Fruit fly (Drosophila melanogaster) whole organism, embryonic: ENCODE results near the gene CG43163.
A peak's percentile ranks its signal among the peaks of the same experiment; 100 is the strongest.

Source experiments
- ATbp ChIP-seq: fragments of 200-800 bp; sonication (Bioruptor generic); optimal IDR thresholded peaks from 2 replicates; lab custom pipeline; 2017; ENCODE audit warnings: missing biosample characterization, mild to moderate bottlenecking, missing genetic modification characterization, missing genetic modification reagents
- Abd-B ChIP-seq: fragments of 200-800 bp; sonication (Bioruptor generic); optimal IDR thresholded peaks from 2 replicates; lab custom pipeline; 2018; ENCODE audit warnings: missing biosample characterization, mild to moderate bottlenecking, missing genetic modification characterization, moderate library complexity
- CG11723 ChIP-seq: fragments of 200-800 bp; sonication (Bioruptor generic); optimal IDR thresholded peaks from 2 replicates; lab custom pipeline; 2017; ENCODE audit warnings: missing biosample characterization, mild to moderate bottlenecking, missing genetic modification characterization
- CG12219 ChIP-seq: fragments of 200-800 bp; sonication (Bioruptor generic); optimal IDR thresholded peaks from 3 replicates; lab custom pipeline; 2018; ENCODE audit warnings: missing biosample characterization, mild to moderate bottlenecking, missing genetic modification characterization
- CG12391 ChIP-seq: fragments of 200-800 bp; sonication (Bioruptor generic); optimal IDR thresholded peaks from 3 replicates; lab custom pipeline; 2018; ENCODE audit warnings: missing biosample characterization, mild to moderate bottlenecking, missing genetic modification characterization, moderate library complexity
- CG12744 ChIP-seq: fragments of 200-800 bp; sonication (Bioruptor generic); optimal IDR thresholded peaks from 2 replicates; lab custom pipeline; 2016; ENCODE audit warnings: missing biosample characterization, missing genetic modification characterization
- CG12769 ChIP-seq: fragments of 200-800 bp; sonication (Bioruptor generic); optimal IDR thresholded peaks from 2 replicates; lab custom pipeline; 2019; ENCODE audit warnings: missing biosample characterization, mild to moderate bottlenecking, missing genetic modification characterization, moderate library complexity
- CG14710 ChIP-seq: fragments of 200-800 bp; sonication (Bioruptor generic); optimal IDR thresholded peaks from 3 replicates; lab custom pipeline; 2019; ENCODE audit warnings: missing biosample characterization, mild to moderate bottlenecking, missing genetic modification characterization, moderate library complexity
- CG15601 ChIP-seq: fragments of 200-800 bp; sonication (Bioruptor generic); optimal IDR thresholded peaks from 3 replicates; lab custom pipeline; 2019; ENCODE audit warnings: missing biosample characterization, mild to moderate bottlenecking, missing genetic modification characterization, moderate library complexity
- CG15696 ChIP-seq: fragments of 200-800 bp; sonication (Bioruptor generic); optimal IDR thresholded peaks from 2 replicates; lab custom pipeline; 2019; ENCODE audit warnings: missing biosample characterization, mild to moderate bottlenecking, missing genetic modification characterization, moderate library complexity
- CG17385 ChIP-seq: fragments of 200-800 bp; sonication (Bioruptor generic); optimal IDR thresholded peaks from 3 replicates; lab custom pipeline; 2018; ENCODE audit warnings: missing biosample characterization, mild to moderate bottlenecking, missing genetic modification characterization
- CG17568 ChIP-seq: fragments of 200-800 bp; sonication (Bioruptor generic); optimal IDR thresholded peaks from 2 replicates; lab custom pipeline; 2018; ENCODE audit warnings: missing biosample characterization, mild to moderate bottlenecking, missing genetic modification characterization, moderate library complexity
- CG2199 ChIP-seq: fragments of 200-800 bp; sonication (Bioruptor generic); IDR thresholded peaks from 3 replicates; pipeline ENCODE4 v1.3.6; 2022; ENCODE audit warnings: missing biosample characterization, missing genetic modification characterization
- CG2678 ChIP-seq: fragments of 200-800 bp; sonication (Bioruptor generic); optimal IDR thresholded peaks from 3 replicates; lab custom pipeline; 2019; ENCODE audit warnings: missing biosample characterization, mild to moderate bottlenecking, missing genetic modification characterization, moderate library complexity
- CG30403 ChIP-seq: fragments of 200-800 bp; sonication (Bioruptor generic); optimal IDR thresholded peaks from 3 replicates; lab custom pipeline; 2016; ENCODE audit warnings: missing biosample characterization, missing genetic modification characterization
- CG32767 ChIP-seq: fragments of 200-800 bp; sonication (Bioruptor generic); IDR thresholded peaks from 2 replicates; pipeline ENCODE4 v1.3.6; 2022; ENCODE audit warnings: missing biosample characterization, missing genetic modification characterization
- CG3847 ChIP-seq: fragments of 200-800 bp; sonication (Bioruptor generic); IDR thresholded peaks from 2 replicates; pipeline ENCODE4 v1.3.6; 2022; ENCODE audit warnings: missing biosample characterization, missing genetic modification characterization
- CG42726 ChIP-seq: fragments of 200-800 bp; sonication (Bioruptor generic); IDR thresholded peaks from 2 replicates; pipeline ENCODE4 v1.3.6; 2022; ENCODE audit warnings: missing biosample characterization, missing genetic modification characterization; ENCODE audit not compliant: partially characterized antibody
- CG4328 ChIP-seq: fragments of 200-800 bp; sonication (Bioruptor generic); optimal IDR thresholded peaks from 3 replicates; lab custom pipeline; 2017; ENCODE audit warnings: missing biosample characterization, missing genetic modification reagents, missing genetic modification characterization
- CG4820 ChIP-seq: fragments of 200-800 bp; sonication (Bioruptor generic); optimal IDR thresholded peaks from 3 replicates; lab custom pipeline; 2016; ENCODE audit warnings: missing biosample characterization, missing genetic modification characterization
- CG6765 ChIP-seq: fragments of 200-800 bp; sonication (Bioruptor generic); optimal IDR thresholded peaks from 3 replicates; lab custom pipeline; 2017; ENCODE audit warnings: missing biosample characterization, mild to moderate bottlenecking, missing genetic modification characterization
- CG7839 ChIP-seq: fragments of 200-800 bp; sonication (Bioruptor generic); optimal IDR thresholded peaks from 3 replicates; lab custom pipeline; 2018; ENCODE audit warnings: missing biosample characterization, mild to moderate bottlenecking, missing genetic modification characterization, moderate library complexity
- CG7963 ChIP-seq: fragments of 200-800 bp; sonication (Bioruptor generic); IDR thresholded peaks from 3 replicates; pipeline ENCODE4 v1.3.6; 2022; ENCODE audit warnings: missing biosample characterization, missing genetic modification characterization; ENCODE audit not compliant: partially characterized antibody
- CG9817 ChIP-seq: fragments of 200-800 bp; sonication (Bioruptor generic); optimal IDR thresholded peaks from 2 replicates; lab custom pipeline; 2018; ENCODE audit warnings: missing biosample characterization, mild to moderate bottlenecking, missing genetic modification characterization, moderate library complexity
- CHES-1-like ChIP-seq: fragments of 200-800 bp; sonication (Bioruptor generic); optimal IDR thresholded peaks from 2 replicates; lab custom pipeline; 2016; ENCODE audit warnings: missing biosample characterization, missing genetic modification characterization
- CoRest ChIP-seq: fragments of 200-800 bp; sonication (Bioruptor generic); optimal IDR thresholded peaks from 3 replicates; lab custom pipeline; 2018; ENCODE audit warnings: missing biosample characterization, mild to moderate bottlenecking, missing genetic modification characterization, moderate library complexity
- Eip74EF ChIP-seq, 2 experiments: fragments of 200-800 bp in 1 of 2; fragments of >200 bp in 1 of 2; sonication (Bioruptor generic) in 1 of 2; optimal IDR thresholded peaks; 2 replicates each; lab custom pipeline; 2017 to 2019; ENCODE audit warnings: missing biosample characterization in 2 of 2, missing genetic modification characterization in 2 of 2, mild to moderate bottlenecking in 1 of 2, moderate library complexity in 1 of 2
- Fer1 ChIP-seq: fragments of 200-800 bp; sonication (Bioruptor generic); optimal IDR thresholded peaks from 2 replicates; lab custom pipeline; 2017; ENCODE audit warnings: missing biosample characterization, mild to moderate bottlenecking, missing genetic modification characterization
- Fer2 ChIP-seq: fragments of 200-800 bp; sonication (Bioruptor generic); optimal IDR thresholded peaks from 2 replicates; lab custom pipeline; 2018; ENCODE audit warnings: missing biosample characterization, mild to moderate bottlenecking, missing genetic modification characterization, moderate library complexity
- Gsc ChIP-seq: fragments of 200-800 bp; sonication (Bioruptor generic); IDR thresholded peaks from 2 replicates; pipeline ENCODE4 v1.3.6; 2022; ENCODE audit warnings: missing biosample characterization, missing genetic modification characterization
- Hmr ChIP-seq: fragments of 200-800 bp; sonication (Bioruptor generic); optimal IDR thresholded peaks from 3 replicates; lab custom pipeline; 2017; ENCODE audit warnings: mild to moderate bottlenecking, missing biosample characterization, missing genetic modification reagents, missing genetic modification characterization
- MESR4 ChIP-seq: fragments of 200-800 bp; sonication (Bioruptor generic); optimal IDR thresholded peaks from 2 replicates; lab custom pipeline; 2018; ENCODE audit warnings: missing biosample characterization, mild to moderate bottlenecking, missing genetic modification characterization, moderate library complexity
- NfI ChIP-seq: fragments of 200-800 bp; sonication (Bioruptor generic); optimal IDR thresholded peaks from 3 replicates; lab custom pipeline; 2018; ENCODE audit warnings: missing biosample characterization, mild to moderate bottlenecking, missing genetic modification characterization, moderate library complexity
- Pdp1 ChIP-seq, 2 experiments: fragments of 200-800 bp; sonication (Bioruptor generic); optimal IDR thresholded peaks; 3 replicates each; lab custom pipeline; 2016; ENCODE audit warnings: missing biosample characterization in 2 of 2, missing genetic modification characterization in 2 of 2, mild to moderate bottlenecking in 1 of 2, moderate library complexity in 1 of 2
- Side ChIP-seq: fragments of 200-800 bp; sonication (Bioruptor generic); optimal IDR thresholded peaks from 2 replicates; lab custom pipeline; 2016; ENCODE audit warnings: missing biosample characterization, missing genetic modification characterization
- Taf1 ChIP-seq: fragments of 200-800 bp; sonication (Bioruptor generic); IDR thresholded peaks from 2 replicates; pipeline ENCODE4 v1.3.6; 2022; ENCODE audit warnings: missing biosample characterization, missing genetic modification characterization
- Usf ChIP-seq: fragments of 200-800 bp; sonication (Bioruptor generic); optimal IDR thresholded peaks from 2 replicates; lab custom pipeline; 2017; ENCODE audit warnings: missing genotype, missing biosample characterization, missing genetic modification characterization
- bcd ChIP-seq: fragments of 200-800 bp; sonication (Bioruptor generic); optimal IDR thresholded peaks from 2 replicates; lab custom pipeline; 2017; ENCODE audit warnings: missing biosample characterization, mild to moderate bottlenecking, missing genetic modification characterization
- dm ChIP-seq: fragments of 200-800 bp; sonication (Bioruptor generic); optimal IDR thresholded peaks from 3 replicates; lab custom pipeline; 2016; ENCODE audit warnings: missing biosample characterization, missing genetic modification characterization
- dpn ChIP-seq, 2 experiments: fragments of 200-800 bp; sonication (Bioruptor generic); optimal IDR thresholded peaks; 3 replicates each; lab custom pipeline; 2016; ENCODE audit warnings: missing biosample characterization in 2 of 2, missing genetic modification characterization in 2 of 2
- grn ChIP-seq: fragments of 200-800 bp; sonication (Bioruptor generic); optimal IDR thresholded peaks from 3 replicates; lab custom pipeline; 2017; ENCODE audit warnings: missing biosample characterization, missing genetic modification characterization
- her ChIP-seq: fragments of 200-800 bp; sonication (Bioruptor generic); optimal IDR thresholded peaks from 2 replicates; lab custom pipeline; 2016; ENCODE audit warnings: missing biosample characterization, missing genetic modification characterization
- hkb ChIP-seq, 2 experiments: fragments of 200-800 bp in 1 of 2; fragments of >200 bp in 1 of 2; sonication (Bioruptor generic) in 1 of 2; IDR thresholded peaks in 1 of 2; optimal IDR thresholded peaks in 1 of 2; 2 replicates each; pipeline versions ENCODE4 v1.3.6 to Lab custom; 2017 to 2022; ENCODE audit warnings: missing biosample characterization in 1 of 2, missing genetic modification characterization in 1 of 2
- lola ChIP-seq, 3 experiments: fragments of >200 bp in 2 of 3; fragments of 200-800 bp in 1 of 3; sonication (Bioruptor generic) in 1 of 3; optimal IDR thresholded peaks; 2 replicates each; lab custom pipeline; 2017 to 2019; ENCODE audit warnings: missing biosample characterization in 3 of 3, missing genetic modification characterization in 3 of 3, mild to moderate bottlenecking in 1 of 3, moderate library complexity in 1 of 3
- nerfin-1 ChIP-seq: fragments of 200-800 bp; sonication (Bioruptor generic); optimal IDR thresholded peaks from 3 replicates; lab custom pipeline; 2019; ENCODE audit warnings: missing biosample characterization, mild to moderate bottlenecking, missing genetic modification characterization, moderate library complexity
- toy ChIP-seq: fragments of 200-800 bp; sonication (Bioruptor generic); IDR thresholded peaks from 2 replicates; pipeline ENCODE4 v1.3.6; 2022; ENCODE audit warnings: missing biosample characterization, missing genetic modification characterization

The CG43163 gene

dm6 chr3L:8525691-8526421, 18.9 kb upstream of the CG43163 start (continued):
- TF ChIP-seq Taf1 (GFP tag; lab: Robert Waterston, UW) (peak; percentile 36; the same call in 1 of the 2 replicates), dpn (GFP tag; optimal IDR thresholded peaks at IDR 0.05; lab: Kevin White, UChicago) (peak in 1 of 2 experiments; percentile 66), toy (0 out of 2 replicates have a peak, but pooled peaks have one; percentile 22), CG6765 (GFP tag; lab: Kevin White, UChicago) (peak; percentile 87), CG15601 (tag; lab: Kevin White, UChicago) (peak; percentile 3), CG12769 (peak; percentile 41), CG9817 (tag; lab: Kevin White, UChicago) (peak; percentile 29), Usf (GFP tag; lab: Kevin White, UChicago) (peak; percentile 40), CG4820 (GFP tag; lab: Kevin White, UChicago) (peak; percentile 6), CG42726 (no peak), Eip74EF (GFP tag; optimal IDR thresholded peaks at IDR 0.05; lab: Kevin White, UChicago) (peak in 1 of 2 experiments; percentile 28), CG2678 (tag; lab: Kevin White, UChicago) (peak; percentile 79), CG7839 (peak; percentile 42), CG4328 (GFP tag; lab: Kevin White, UChicago) (peak; percentile 28), Gsc (GFP tag; lab: Robert Waterston, UW) (no peak), Hmr (GFP tag; lab: Kevin White, UChicago) (peak; percentile 59), CG2199 (GFP tag; lab: Robert Waterston, UW) (0 out of 3 replicates have a peak, but pooled peaks have one; percentile 37), CG17385 (GFP tag; lab: Kevin White, UChicago) (peak; percentile 15), lola (GFP tag; optimal IDR thresholded peaks at IDR 0.05; lab: Kevin White, UChicago) (peak in 1 of 3 experiments; percentile 23), CG32767 (GFP tag; lab: Robert Waterston, UW) (no peak), CG12391 (tag; lab: Kevin White, UChicago) (peak; percentile 33), CG17568 (GFP tag; lab: Kevin White, UChicago) (peak; percentile 35), NfI (peak; percentile 13), CG14710 (tag; lab: Kevin White, UChicago) (no peak), nerfin-1 (tag; lab: Kevin White, UChicago) (peak; percentile 8), CG30403 (peak; percentile 45), CHES-1-like (GFP tag; lab: Kevin White, UChicago) (peak; percentile 23), CG12219 (GFP tag; lab: Kevin White, UChicago) (no peak), CG12744 (GFP tag; lab: Kevin White, UChicago) (peak; percentile 40), ATbp (peak; percentile 9), her (GFP tag; lab: Kevin White, UChicago) (peak; percentile 26), Fer2 (tag; lab: Kevin White, UChicago) (peak; percentile 7), Abd-B (GFP tag; lab: Kevin White, UChicago) (peak; percentile 15), CG15696 (tag; lab: Kevin White, UChicago) (peak; percentile 38), Fer1 (GFP tag; lab: Kevin White, UChicago) (peak; percentile 63), CG7963 (no peak), dm (GFP tag; lab: Kevin White, UChicago) (peak; percentile 7), bcd (GFP tag; lab: Kevin White, UChicago) (peak; percentile 21), CG3847 (GFP tag; lab: Robert Waterston, UW) (0 out of 2 replicates have a peak, but pooled peaks have one; percentile 5), CG11723 (GFP tag; lab: Kevin White, UChicago) (peak; percentile 7), MESR4 (no peak), Side (peak; percentile 51), CoRest (peak; percentile 63), grn (GFP tag; lab: Kevin White, UChicago) (peak; percentile 97), Pdp1 (GFP tag; optimal IDR thresholded peaks at IDR 0.05; lab: Kevin White, UChicago) (peak; percentile 41 to 92), hkb (optimal IDR thresholded peaks at IDR 0.05; lab: Kevin White, UChicago) (no peak), hkb (GFP tag; IDR thresholded peaks at IDR 0.05; lab: Robert Waterston, UW) (peak; percentile 37)
